Worm (Caenorhabditis elegans) whole organism, young adult: ENCODE results near the gene mdf-1.

ENCODE experiments used
- bed-2 ChIP-seq: fragments of 200-800 bp; sonication (Bioruptor generic); IDR thresholded peaks from 2 replicates; pipeline ENCODE4 v1.3.6; 2022; ENCODE audit warnings: missing genetic modification reagents, missing genetic modification characterization, missing compliant biosample characterization
- ccch-3 ChIP-seq: fragments of 200-800 bp; sonication (Bioruptor generic); optimal IDR thresholded peaks from 2 replicates; lab custom pipeline; 2018; ENCODE audit warnings: mild to moderate bottlenecking, missing genetic modification characterization, missing compliant biosample characterization
- dpl-1 ChIP-seq: fragments of 150-350 bp; optimal IDR thresholded peaks from 2 replicates; lab custom pipeline; 2014; ENCODE audit warnings: missing biosample characterization, missing genetic modification reagents, missing genetic modification characterization
- ets-4 ChIP-seq: fragments of 200-800 bp; sonication (Bioruptor generic); optimal IDR thresholded peaks from 2 replicates; lab custom pipeline; 2018; ENCODE audit warnings: mild to moderate bottlenecking, missing genetic modification characterization, missing compliant biosample characterization
- him-1 ChIP-seq: sonication (generic microtip); optimal IDR thresholded peaks from 2 replicates; lab custom pipeline; 2016; ENCODE audit warnings: missing genotype, missing genetic modification reagents, missing genetic modification characterization, missing compliant biosample characterization
- madf-3 ChIP-seq: fragments of 200-800 bp; sonication (Bioruptor generic); IDR thresholded peaks from 2 replicates; pipeline ENCODE4 v1.3.6; 2022; ENCODE audit warnings: missing genetic modification reagents, missing genetic modification characterization, missing compliant biosample characterization
- pha-4 ChIP-seq: fragments of 150-350 bp; sonication (generic microtip); optimal IDR thresholded peaks from 2 replicates; lab custom pipeline; 2014; ENCODE audit warnings: missing biosample characterization, missing genetic modification reagents, missing genetic modification characterization

DNA sequence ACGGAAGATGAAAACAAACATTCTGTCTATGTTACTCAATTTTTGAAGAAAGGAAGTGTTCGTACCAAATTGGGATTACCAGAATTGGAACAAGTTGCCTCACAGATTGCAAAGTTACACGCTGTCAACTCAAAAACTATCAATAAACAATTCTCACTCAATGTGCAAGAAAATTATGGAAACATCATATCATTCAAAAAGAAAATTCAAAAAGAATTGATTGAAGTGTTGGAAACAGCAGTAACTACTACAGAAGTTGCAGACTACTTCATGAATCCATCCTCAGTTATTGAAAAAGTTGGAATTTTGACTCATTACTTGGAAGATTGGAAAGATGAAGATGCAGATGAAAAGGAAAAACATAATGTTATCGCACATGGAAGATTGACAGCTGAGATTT lies 16.0 kb downstream of the mdf-1 start:
- TF ChIP-seq ets-4 (GFP tag; lab: Kevin White, UChicago) = no peak
- no peak for TF ChIP-seq dpl-1
- TF ChIP-seq madf-3 (GFP tag; lab: Robert Waterston, UW) = no peak
- TF ChIP-seq ccch-3 (GFP tag; lab: Kevin White, UChicago) = no peak
- no peak for TF ChIP-seq pha-4
- TF ChIP-seq him-1 (tag; lab: Kevin White, UChicago) = no peak
- TF ChIP-seq bed-2 (GFP tag; lab: Robert Waterston, UW) = no peak
